Fruit fly (Drosophila melanogaster) whole organism, embryonic: ENCODE data around the gene AGO2.

ENCODE experiments used
- Asciz ChIP-seq: fragments of 200-800 bp; sonication (Bioruptor generic); optimal IDR thresholded peaks from 2 replicates; lab custom pipeline; 2017; ENCODE audit warnings: missing biosample characterization, mild to moderate bottlenecking, missing genetic modification characterization, missing genetic modification reagents
- Bteb2 ChIP-seq: fragments of 200-800 bp; sonication (Bioruptor generic); optimal IDR thresholded peaks from 2 replicates; lab custom pipeline; 2016; ENCODE audit warnings: missing biosample characterization, missing genetic modification characterization
- CG10267 ChIP-seq: fragments of 200-800 bp; sonication (Bioruptor generic); optimal IDR thresholded peaks from 2 replicates; lab custom pipeline; 2018; ENCODE audit warnings: missing biosample characterization, mild to moderate bottlenecking, missing genetic modification characterization, moderate library complexity
- CG10462 ChIP-seq: fragments of 200-800 bp; sonication (Bioruptor generic); optimal IDR thresholded peaks from 2 replicates; lab custom pipeline; 2016; ENCODE audit warnings: missing biosample characterization, missing genetic modification characterization
- CG11085 ChIP-seq: fragments of 200-800 bp; sonication (Bioruptor generic); IDR thresholded peaks from 2 replicates; pipeline ENCODE4 v1.3.6; 2022; ENCODE audit warnings: missing biosample characterization, missing genetic modification characterization
- CG13123 ChIP-seq: fragments of 200-800 bp; sonication (Bioruptor generic); optimal IDR thresholded peaks from 2 replicates; lab custom pipeline; 2016; ENCODE audit warnings: missing biosample characterization, missing genetic modification characterization
- CG16813 ChIP-seq: fragments of 200-800 bp; sonication (Bioruptor generic); IDR thresholded peaks from 3 replicates; pipeline ENCODE4 v1.3.6; 2022; ENCODE audit warnings: missing biosample characterization, missing genetic modification characterization; ENCODE audit not compliant: partially characterized antibody
- CG16815 ChIP-seq: fragments of 200-800 bp; sonication (Bioruptor generic); optimal IDR thresholded peaks from 3 replicates; lab custom pipeline; 2017; ENCODE audit warnings: missing biosample characterization, mild to moderate bottlenecking, missing genetic modification characterization
- CG17328 ChIP-seq: fragments of 200-800 bp; sonication (Bioruptor generic); IDR thresholded peaks from 2 replicates; pipeline ENCODE4 v1.3.6; 2022; ENCODE audit warnings: missing biosample characterization, missing genetic modification characterization
- CG1832 ChIP-seq: fragments of 200-800 bp; sonication (Bioruptor generic); optimal IDR thresholded peaks from 2 replicates; lab custom pipeline; 2017; ENCODE audit warnings: missing biosample characterization, mild to moderate bottlenecking, missing genetic modification characterization, inconsistent platforms
- CG3407 ChIP-seq: fragments of 200-800 bp; sonication (Bioruptor generic); optimal IDR thresholded peaks from 2 replicates; lab custom pipeline; 2018; ENCODE audit warnings: missing biosample characterization, mild to moderate bottlenecking, missing genetic modification characterization
- CG42726 ChIP-seq: fragments of 200-800 bp; sonication (Bioruptor generic); IDR thresholded peaks from 2 replicates; pipeline ENCODE4 v1.3.6; 2022; ENCODE audit warnings: missing biosample characterization, missing genetic modification characterization; ENCODE audit not compliant: partially characterized antibody
- CG4424 ChIP-seq: fragments of 200-800 bp; sonication (Bioruptor generic); optimal IDR thresholded peaks from 3 replicates; lab custom pipeline; 2016; ENCODE audit warnings: missing biosample characterization, missing genetic modification characterization
- CG4854 ChIP-seq: fragments of 200-800 bp; sonication (Bioruptor generic); optimal IDR thresholded peaks from 2 replicates; lab custom pipeline; 2016; ENCODE audit warnings: missing biosample characterization, missing genetic modification characterization, inconsistent platforms
- CG6254 ChIP-seq: fragments of 200-800 bp; sonication (Bioruptor generic); optimal IDR thresholded peaks from 3 replicates; lab custom pipeline; 2017; ENCODE audit warnings: mild to moderate bottlenecking, missing biosample characterization, missing genetic modification reagents, missing genetic modification characterization
- CG6689 ChIP-seq: fragments of 200-800 bp; sonication (Bioruptor generic); IDR thresholded peaks from 2 replicates; pipeline ENCODE4 v1.3.6; 2022; ENCODE audit warnings: missing biosample characterization, missing genetic modification characterization
- CG9609 ChIP-seq: fragments of 200-800 bp; sonication (Bioruptor generic); optimal IDR thresholded peaks from 3 replicates; lab custom pipeline; 2016; ENCODE audit warnings: missing biosample characterization, missing genetic modification characterization
- CoRest ChIP-seq: fragments of 200-800 bp; sonication (Bioruptor generic); optimal IDR thresholded peaks from 3 replicates; lab custom pipeline; 2018; ENCODE audit warnings: missing biosample characterization, mild to moderate bottlenecking, missing genetic modification characterization, moderate library complexity
- D ChIP-seq, 2 experiments: fragments of 200-800 bp in 1 of 2; fragments of >200 bp in 1 of 2; sonication (Bioruptor generic) in 1 of 2; optimal IDR thresholded peaks; 2 replicates in 1 of 2; 3 replicates in 1 of 2; lab custom pipeline; 2017; ENCODE audit warnings: mild to moderate bottlenecking in 1 of 2, missing biosample characterization in 1 of 2, missing genetic modification characterization in 1 of 2, missing genetic modification reagents in 1 of 2
- Dip3 ChIP-seq: fragments of 200-800 bp; sonication (Bioruptor generic); optimal IDR thresholded peaks from 3 replicates; lab custom pipeline; 2016; ENCODE audit warnings: missing biosample characterization, missing genetic modification characterization
- E2f1 ChIP-seq: fragments of 200-800 bp; sonication (Bioruptor generic); IDR thresholded peaks from 2 replicates; pipeline ENCODE4 v1.3.6; 2022; ENCODE audit warnings: missing biosample characterization, missing genetic modification characterization
- H2.0 ChIP-seq: fragments of 200-800 bp; sonication (Bioruptor generic); IDR thresholded peaks from 2 replicates; pipeline ENCODE4 v1.3.6; 2022; ENCODE audit warnings: missing biosample characterization, missing genetic modification characterization
- Hand ChIP-seq: fragments of 200-800 bp; sonication (Bioruptor generic); optimal IDR thresholded peaks from 2 replicates; lab custom pipeline; 2017; ENCODE audit warnings: mild to moderate bottlenecking, missing biosample characterization, missing genetic modification reagents, missing genetic modification characterization
- Max ChIP-seq: fragments of 200-800 bp; sonication (Bioruptor generic); optimal IDR thresholded peaks from 2 replicates; lab custom pipeline; 2016; ENCODE audit warnings: missing biosample characterization, mild to moderate bottlenecking, missing genetic modification characterization
- Six4 ChIP-seq: fragments of 200-800 bp; sonication (Bioruptor generic); optimal IDR thresholded peaks from 2 replicates; lab custom pipeline; 2016; ENCODE audit warnings: missing biosample characterization, missing genetic modification characterization
- Xrp1 ChIP-seq: fragments of 200-800 bp; sonication (Bioruptor generic); IDR thresholded peaks from 2 replicates; pipeline ENCODE4 v1.3.6; 2022; ENCODE audit warnings: missing biosample characterization, missing genetic modification characterization
- YL-1 ChIP-seq: fragments of 200-800 bp; sonication (Bioruptor generic); optimal IDR thresholded peaks from 3 replicates; lab custom pipeline; 2017; ENCODE audit warnings: missing biosample characterization, mild to moderate bottlenecking, missing genetic modification characterization
- amos ChIP-seq: fragments of 200-800 bp; sonication (Bioruptor generic); IDR thresholded peaks from 2 replicates; pipeline ENCODE4 v1.3.6; 2022; ENCODE audit warnings: missing biosample characterization, missing genetic modification characterization; ENCODE audit not compliant: partially characterized antibody
- aop ChIP-seq: fragments of 200-800 bp; sonication (Bioruptor generic); IDR thresholded peaks from 2 replicates; pipeline ENCODE4 v1.3.6; 2022; ENCODE audit warnings: missing biosample characterization, missing genetic modification characterization
- bab2 ChIP-seq: fragments of 200-800 bp; sonication (Bioruptor generic); optimal IDR thresholded peaks from 2 replicates; lab custom pipeline; 2016; ENCODE audit warnings: missing biosample characterization, missing genetic modification characterization
- br ChIP-seq: fragments of >200 bp; optimal IDR thresholded peaks from 2 replicates; lab custom pipeline; 2017
- cas ChIP-seq: fragments of 200-800 bp; sonication (Bioruptor generic); IDR thresholded peaks from 2 replicates; pipeline ENCODE4 v1.3.6; 2022; ENCODE audit warnings: missing biosample characterization, missing genetic modification characterization
- cg ChIP-seq: fragments of 200-800 bp; sonication (Bioruptor generic); optimal IDR thresholded peaks from 3 replicates; lab custom pipeline; 2019; ENCODE audit warnings: missing biosample characterization, mild to moderate bottlenecking, missing genetic modification characterization, moderate library complexity
- corto ChIP-seq: fragments of 200-800 bp; sonication (Bioruptor generic); optimal IDR thresholded peaks from 2 replicates; lab custom pipeline; 2016; ENCODE audit warnings: missing biosample characterization, mild to moderate bottlenecking, missing genetic modification characterization, moderate library complexity
- dpn ChIP-seq, 2 experiments: fragments of 200-800 bp; sonication (Bioruptor generic); optimal IDR thresholded peaks; 3 replicates each; lab custom pipeline; 2016; ENCODE audit warnings: missing biosample characterization in 2 of 2, missing genetic modification characterization in 2 of 2
- her ChIP-seq: fragments of 200-800 bp; sonication (Bioruptor generic); optimal IDR thresholded peaks from 2 replicates; lab custom pipeline; 2016; ENCODE audit warnings: missing biosample characterization, missing genetic modification characterization
- jumu ChIP-seq: fragments of 200-800 bp; sonication (Bioruptor generic); optimal IDR thresholded peaks from 3 replicates; lab custom pipeline; 2016; ENCODE audit warnings: missing biosample characterization, missing genetic modification characterization
- klu ChIP-seq: fragments of 200-800 bp; sonication (Bioruptor generic); IDR thresholded peaks from 2 replicates; pipeline ENCODE4 v1.3.6; 2022; ENCODE audit warnings: missing biosample characterization, missing genetic modification characterization
- lola ChIP-seq, 3 experiments: fragments of >200 bp in 2 of 3; fragments of 200-800 bp in 1 of 3; sonication (Bioruptor generic) in 1 of 3; optimal IDR thresholded peaks; 2 replicates each; lab custom pipeline; 2017 to 2019; ENCODE audit warnings: missing biosample characterization in 3 of 3, missing genetic modification characterization in 3 of 3, mild to moderate bottlenecking in 1 of 3, moderate library complexity in 1 of 3
- prd ChIP-seq, 3 experiments: fragments of >200 bp in 2 of 3; fragments of 200-800 bp in 1 of 3; sonication (Bioruptor generic) in 1 of 3; optimal IDR thresholded peaks in 2 of 3; IDR thresholded peaks in 1 of 3; 2 replicates in 2 of 3; 3 replicates in 1 of 3; pipeline versions ENCODE4 v1.3.6 to Lab custom; 2017 to 2022; ENCODE audit warnings: missing biosample characterization in 1 of 3, missing genetic modification characterization in 1 of 3
- salm ChIP-seq: fragments of 200-800 bp; sonication (Bioruptor generic); optimal IDR thresholded peaks from 2 replicates; lab custom pipeline; 2018; ENCODE audit warnings: missing biosample characterization, mild to moderate bottlenecking, missing genetic modification characterization
- scrt ChIP-seq: fragments of 200-800 bp; sonication (Bioruptor generic); optimal IDR thresholded peaks from 2 replicates; lab custom pipeline; 2018; ENCODE audit warnings: missing biosample characterization, mild to moderate bottlenecking, missing genetic modification characterization, moderate library complexity
- sim ChIP-seq: fragments of 200-800 bp; sonication (Bioruptor generic); IDR thresholded peaks from 2 replicates; pipeline ENCODE4 v1.3.6; 2022; ENCODE audit warnings: missing biosample characterization, missing genetic modification characterization
- sob ChIP-seq: fragments of 200-800 bp; sonication (Bioruptor generic); IDR thresholded peaks from 2 replicates; pipeline ENCODE4 v1.3.6; 2022; ENCODE audit warnings: missing biosample characterization, missing genetic modification characterization
- trem ChIP-seq: fragments of 200-800 bp; optimal IDR thresholded peaks from 3 replicates; lab custom pipeline; 2019; ENCODE audit warnings: missing biosample characterization, mild to moderate bottlenecking, missing genetic modification characterization, moderate library complexity
- vnd ChIP-seq: fragments of 200-800 bp; sonication (Bioruptor generic); IDR thresholded peaks from 3 replicates; pipeline ENCODE4 v1.3.6; 2022; ENCODE audit warnings: missing biosample characterization, missing genetic modification characterization; ENCODE audit not compliant: partially characterized antibody
- wor ChIP-seq: fragments of 200-800 bp; sonication (Bioruptor generic); IDR thresholded peaks from 2 replicates; pipeline ENCODE4 v1.3.6; 2022; ENCODE audit warnings: missing biosample characterization, missing genetic modification characterization
- zen2 ChIP-seq: fragments of 200-800 bp; sonication (Bioruptor generic); IDR thresholded peaks from 3 replicates; pipeline ENCODE4 v1.3.6; 2022; ENCODE audit warnings: missing biosample characterization, missing genetic modification characterization; ENCODE audit not compliant: partially characterized antibody
- zfh2 ChIP-seq: fragments of 200-800 bp; sonication (Bioruptor generic); optimal IDR thresholded peaks from 2 replicates; lab custom pipeline; 2016; ENCODE audit warnings: missing biosample characterization, missing genetic modification characterization

AGO2 gene

dm6 chr3L:15508233-15508632 lies 45.7 kb upstream of the AGO2 start, which contains the start of gene CG7841 (continued):
- peak; percentile 95 for TF ChIP-seq YL-1 (GFP tag; lab: Kevin White, UChicago)
- TF ChIP-seq Max (GFP tag; lab: Kevin White, UChicago), result peak; percentile 98
- peak; percentile 92; the same call in 1 of the 2 replicates for TF ChIP-seq cas
- TF ChIP-seq CG42726 (GFP tag; lab: Robert Waterston, UW), result 0 out of 2 replicates have a peak, but pooled peaks have one; percentile 4
- no peak for TF ChIP-seq D (optimal IDR thresholded peaks at IDR 0.05; lab: Kevin White, UChicago)
- TF ChIP-seq D (GFP tag; optimal IDR thresholded peaks at IDR 0.05; lab: Kevin White, UChicago), result peak; percentile 97
- peak; percentile 95 for TF ChIP-seq CG3407 (GFP tag; lab: Kevin White, UChicago)
- peak; percentile 97 for TF ChIP-seq CG4424
- TF ChIP-seq sob (GFP tag; lab: Robert Waterston, UW), result peak; percentile 95
- peak; percentile 96 for TF ChIP-seq bab2 (GFP tag; lab: Kevin White, UChicago)
- TF ChIP-seq klu, result no peak; the same call in 1 of the 2 replicates
- peak; percentile 95 for TF ChIP-seq CG10462
- TF ChIP-seq wor (GFP tag; lab: Robert Waterston, UW), result peak; percentile 88
- peak; percentile 98 for TF ChIP-seq salm (tag; lab: Kevin White, UChicago)
- peak; percentile 97 for TF ChIP-seq CG4854 (GFP tag; lab: Kevin White, UChicago)
- TF ChIP-seq CG17328, result peak; percentile 98
- peak; percentile 99 for TF ChIP-seq Hand
- TF ChIP-seq her (GFP tag; lab: Kevin White, UChicago), result peak; percentile 96
- TF ChIP-seq E2f1 (GFP tag; lab: Robert Waterston, UW), result peak; percentile 93
- no peak for TF ChIP-seq br (lab: Kevin White, UChicago)
- no peak; the same call in 1 of the 2 replicates for TF ChIP-seq CG11085 (GFP tag; lab: Robert Waterston, UW)
- TF ChIP-seq Bteb2 (GFP tag; lab: Kevin White, UChicago), result peak; percentile 97
- no peak for TF ChIP-seq CG16813 (GFP tag; lab: Robert Waterston, UW)
- no peak for TF ChIP-seq zen2 (GFP tag; lab: Robert Waterston, UW)
- TF ChIP-seq vnd, result no peak
- peak; percentile 96 for TF ChIP-seq CG9609
- peak; percentile 21 for TF ChIP-seq cg (GFP tag; lab: Kevin White, UChicago)
- peak; percentile 98 for TF ChIP-seq CoRest (tag; lab: Kevin White, UChicago)
- TF ChIP-seq CG10267 (tag; lab: Kevin White, UChicago), result peak; percentile 97
- TF ChIP-seq H2.0 (GFP tag; lab: Robert Waterston, UW), result peak; percentile 92
- peak; percentile 97 for TF ChIP-seq Dip3 (GFP tag; lab: Kevin White, UChicago)
- TF ChIP-seq dpn (GFP tag; optimal IDR thresholded peaks at IDR 0.05; lab: Kevin White, UChicago), result peak; percentile 96 to 97
- TF ChIP-seq aop, result peak; percentile 87
- TF ChIP-seq amos (GFP tag; lab: Robert Waterston, UW), result no peak
- TF ChIP-seq prd (optimal IDR thresholded peaks at IDR 0.05; lab: Kevin White, UChicago), result no peak
- TF ChIP-seq prd (GFP tag; IDR thresholded peaks at IDR 0.05; lab: Robert Waterston, UW), result peak; percentile 94
- TF ChIP-seq scrt (GFP tag; lab: Kevin White, UChicago), result peak; percentile 98
- TF ChIP-seq CG6689, result peak; percentile 96
- peak; percentile 96 for TF ChIP-seq CG6254
- peak; percentile 97 for TF ChIP-seq Six4 (GFP tag; lab: Kevin White, UChicago)
- TF ChIP-seq CG1832, result no peak
- TF ChIP-seq corto (GFP tag; lab: Kevin White, UChicago), result peak; percentile 98
- peak; percentile 87 for TF ChIP-seq CG16815
- TF ChIP-seq jumu, result peak; percentile 96
- TF ChIP-seq Xrp1 (GFP tag; lab: Robert Waterston, UW), result peak; percentile 98
- peak; percentile 97 for TF ChIP-seq trem
- peak; percentile 91 for TF ChIP-seq CG13123 (GFP tag; lab: Kevin White, UChicago)
- TF ChIP-seq lola (GFP tag; optimal IDR thresholded peaks at IDR 0.05; lab: Kevin White, UChicago), result peak in 1 of 3 experiments; percentile 98
- TF ChIP-seq sim (GFP tag; lab: Robert Waterston, UW), result peak; percentile 97
- TF ChIP-seq Asciz (GFP tag; lab: Kevin White, UChicago), result peak; percentile 97
- TF ChIP-seq zfh2 (GFP tag; lab: Kevin White, UChicago), result peak; percentile 95
